Worm (Caenorhabditis elegans) whole organism, L4 larva: Measurements from ENCODE around the gene M199.7.

Source experiments
- T26A8.4 ChIP-seq: fragments of 200-800 bp; sonication (Bioruptor generic); IDR thresholded peaks from 2 replicates; pipeline ENCODE4 v1.3.6; 2022; ENCODE audit warnings: missing genetic modification characterization, missing compliant biosample characterization
- Y105C5A.15 ChIP-seq: fragments of 200-800 bp; sonication (Bioruptor generic); IDR thresholded peaks from 2 replicates; pipeline ENCODE4 v1.3.6; 2022; ENCODE audit warnings: missing genetic modification characterization, missing compliant biosample characterization
- Y48G9A.11 ChIP-seq: fragments of 200-800 bp; sonication (Bioruptor generic); IDR thresholded peaks from 2 replicates; pipeline ENCODE4 v1.3.6; 2022; ENCODE audit warnings: missing genetic modification reagents, missing genetic modification characterization, missing compliant biosample characterization
- Y5F2A.4 ChIP-seq: fragments of 200-800 bp; sonication (Bioruptor generic); optimal IDR thresholded peaks from 2 replicates; lab custom pipeline; 2018; ENCODE audit warnings: mild to moderate bottlenecking, missing genetic modification characterization, missing compliant biosample characterization
- ZK546.5 ChIP-seq, 2 experiments: sonication (generic microtip); optimal IDR thresholded peaks; 2 replicates each; lab custom pipeline; 2017; ENCODE audit warnings: missing biosample characterization in 2 of 2, missing genetic modification characterization in 2 of 2
- daf-16 ChIP-seq, 3 experiments: sonication (generic microtip); optimal IDR thresholded peaks; 2 replicates each; lab custom pipeline; 2016 to 2017; ENCODE audit warnings: missing genetic modification characterization in 3 of 3, missing genetic modification reagents in 3 of 3, mild to moderate bottlenecking in 2 of 3, missing compliant biosample characterization in 2 of 3, missing biosample characterization in 1 of 3, moderate library complexity in 1 of 3
- dmd-9 ChIP-seq: fragments of 200-800 bp; sonication (Bioruptor generic); IDR thresholded peaks from 2 replicates; pipeline ENCODE4 v1.3.6; 2022; ENCODE audit warnings: missing genetic modification reagents, missing genetic modification characterization, missing compliant biosample characterization
- dpl-1 ChIP-seq: fragments of 150-350 bp; optimal IDR thresholded peaks from 2 replicates; lab custom pipeline; 2014; ENCODE audit warnings: missing biosample characterization, missing genetic modification reagents, missing genetic modification characterization
- egl-43 ChIP-seq: fragments of 200-800 bp; sonication (Bioruptor generic); IDR thresholded peaks from 2 replicates; pipeline ENCODE4 v1.3.6; 2022; ENCODE audit warnings: missing genetic modification reagents, missing genetic modification characterization, missing compliant biosample characterization
- fkh-10 ChIP-seq: fragments of 150-350 bp; optimal IDR thresholded peaks from 2 replicates; lab custom pipeline; 2014; ENCODE audit warnings: missing biosample characterization, missing genetic modification reagents, missing genetic modification characterization
- hif-1 ChIP-seq, 2 experiments: sonication (generic microtip); optimal IDR thresholded peaks; 2 replicates each; lab custom pipeline; 2016 to 2017; ENCODE audit warnings: missing compliant biosample characterization in 2 of 2, missing genetic modification characterization in 2 of 2, missing genetic modification reagents in 2 of 2, missing genotype in 2 of 2, mild to moderate bottlenecking in 1 of 2
- hlh-11 ChIP-seq: fragments of 200-800 bp; sonication (Bioruptor generic); optimal IDR thresholded peaks from 2 replicates; lab custom pipeline; 2018; ENCODE audit warnings: mild to moderate bottlenecking, missing genetic modification characterization, missing compliant biosample characterization
- jun-1 ChIP-seq: fragments of 150-350 bp; optimal IDR thresholded peaks from 2 replicates; lab custom pipeline; 2014; ENCODE audit warnings: missing biosample characterization, missing genetic modification reagents, missing genetic modification characterization
- lim-7 ChIP-seq: fragments of 200-800 bp; sonication (Bioruptor generic); IDR thresholded peaks from 2 replicates; pipeline ENCODE4 v1.3.6; 2022; ENCODE audit warnings: missing genetic modification characterization, missing compliant biosample characterization
- lin-29 ChIP-seq: fragments of 200-800 bp; sonication (Bioruptor generic); IDR thresholded peaks from 2 replicates; pipeline ENCODE4 v1.3.6; 2022; ENCODE audit warnings: missing genetic modification reagents, missing genetic modification characterization, missing compliant biosample characterization
- mdl-1 ChIP-seq, 2 experiments: fragments of 150-350 bp in 1 of 2; sonication (generic microtip) in 1 of 2; optimal IDR thresholded peaks; 2 replicates each; lab custom pipeline; 2014 to 2017; ENCODE audit warnings: missing biosample characterization in 2 of 2, missing genetic modification characterization in 2 of 2
- mdt-29 ChIP-seq: fragments of 200-800 bp; sonication (Bioruptor generic); IDR thresholded peaks from 2 replicates; pipeline ENCODE4 v1.3.6; 2022; ENCODE audit warnings: missing genetic modification reagents, missing genetic modification characterization, missing compliant biosample characterization
- mep-1 ChIP-seq: fragments of 150-350 bp; sonication (generic microtip); optimal IDR thresholded peaks from 3 replicates; lab custom pipeline; 2014; ENCODE audit warnings: missing biosample characterization, missing genetic modification characterization
- mxl-3 ChIP-seq: fragments of 200-800 bp; sonication (Bioruptor generic); optimal IDR thresholded peaks from 2 replicates; lab custom pipeline; 2018; ENCODE audit warnings: mild to moderate bottlenecking, missing genetic modification characterization, missing compliant biosample characterization
- nhr-11 ChIP-seq: fragments of 150-350 bp; optimal IDR thresholded peaks from 2 replicates; lab custom pipeline; 2014; ENCODE audit warnings: missing biosample characterization, missing genetic modification characterization
- nhr-111 ChIP-seq: fragments of 200-800 bp; sonication (Bioruptor generic); optimal IDR thresholded peaks from 2 replicates; lab custom pipeline; 2018; ENCODE audit warnings: mild to moderate bottlenecking, missing genetic modification characterization, missing compliant biosample characterization
- nhr-41 ChIP-seq: fragments of 200-800 bp; sonication (Bioruptor generic); IDR thresholded peaks from 2 replicates; pipeline ENCODE4 v1.3.6; 2022; ENCODE audit warnings: missing genetic modification reagents, missing genetic modification characterization, missing compliant biosample characterization
- nhr-76 ChIP-seq: fragments of 150-350 bp; optimal IDR thresholded peaks from 2 replicates; lab custom pipeline; 2014; ENCODE audit warnings: missing biosample characterization, missing genetic modification characterization
- set-16 ChIP-seq: fragments of 200-800 bp; sonication (Bioruptor generic); IDR thresholded peaks from 2 replicates; pipeline ENCODE4 v1.3.6; 2022; ENCODE audit warnings: missing genetic modification reagents, missing genetic modification characterization, missing compliant biosample characterization
- snpc-1.2 ChIP-seq: fragments of 200-800 bp; sonication (Bioruptor generic); IDR thresholded peaks from 2 replicates; pipeline ENCODE4 v1.3.6; 2022; ENCODE audit warnings: missing genetic modification reagents, missing genetic modification characterization, missing compliant biosample characterization
- spr-3 ChIP-seq: fragments of 200-800 bp; sonication (Bioruptor generic); optimal IDR thresholded peaks from 2 replicates; lab custom pipeline; 2018; ENCODE audit warnings: mild to moderate bottlenecking, missing genetic modification characterization, missing compliant biosample characterization
- tag-97 ChIP-seq: fragments of 200-800 bp; sonication (Bioruptor generic); IDR thresholded peaks from 2 replicates; pipeline ENCODE4 v1.3.6; 2022; ENCODE audit warnings: missing genetic modification characterization, missing compliant biosample characterization
- tra-1 ChIP-seq: fragments of 200-800 bp; sonication (Bioruptor generic); IDR thresholded peaks from 2 replicates; pipeline ENCODE4 v1.3.6; 2022; ENCODE audit warnings: missing genetic modification reagents, missing genetic modification characterization, missing compliant biosample characterization
- unc-62 ChIP-seq, 3 experiments: fragments of 150-350 bp in 1 of 3; sonication (generic microtip); optimal IDR thresholded peaks in 2 of 3; peaks in 1 of 3; 1 replicate in 1 of 3; 2 replicates in 2 of 3; lab custom pipeline; 2014 to 2017; ENCODE audit warnings: missing biosample characterization in 3 of 3, missing genetic modification characterization in 3 of 3, missing genetic modification reagents in 3 of 3, missing genotype in 1 of 3
- ztf-7 ChIP-seq: fragments of 150-350 bp; optimal IDR thresholded peaks from 2 replicates; lab custom pipeline; 2014; ENCODE audit warnings: missing biosample characterization, missing genetic modification characterization

M199.7 gene

DNA sequence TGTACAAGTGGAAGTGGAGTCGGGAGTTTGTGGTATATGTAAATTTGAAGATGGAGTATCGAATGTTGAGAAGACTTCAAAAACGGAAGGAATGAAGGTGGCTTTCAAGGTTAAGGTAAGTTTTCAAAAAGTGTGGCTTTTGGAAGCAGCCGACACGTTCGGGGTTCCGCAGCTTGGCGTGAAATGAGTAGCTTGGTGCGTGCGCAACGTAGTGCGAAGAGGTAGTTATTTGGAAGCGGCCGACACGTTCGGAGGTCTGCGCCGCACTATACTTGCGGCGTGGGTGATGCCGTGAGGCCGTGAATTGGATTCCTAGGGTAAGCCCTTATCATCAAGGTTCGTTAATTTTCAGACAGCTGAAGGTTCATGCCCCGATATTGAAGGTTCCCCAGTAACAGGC, 2.2 kb upstream of the M199.7 start, which contains the start of gene clec-189:
Gene clec-189, plus strand, starts transcription at position 92 of the 400 bp plus-strand sequence.
- TF ChIP-seq set-16 (GFP tag; lab: Robert Waterston, UW) (0 out of 2 replicates have a peak, but pooled peaks have one; percentile 19), snpc-1.2 (peak; percentile 80), Y48G9A.11 (GFP tag; lab: Robert Waterston, UW) (no peak), dpl-1 (GFP tag; lab: Kevin White, UChicago) (no peak), nhr-11 (tag; lab: Kevin White, UChicago) (no peak), jun-1 (no peak)

DNA sequence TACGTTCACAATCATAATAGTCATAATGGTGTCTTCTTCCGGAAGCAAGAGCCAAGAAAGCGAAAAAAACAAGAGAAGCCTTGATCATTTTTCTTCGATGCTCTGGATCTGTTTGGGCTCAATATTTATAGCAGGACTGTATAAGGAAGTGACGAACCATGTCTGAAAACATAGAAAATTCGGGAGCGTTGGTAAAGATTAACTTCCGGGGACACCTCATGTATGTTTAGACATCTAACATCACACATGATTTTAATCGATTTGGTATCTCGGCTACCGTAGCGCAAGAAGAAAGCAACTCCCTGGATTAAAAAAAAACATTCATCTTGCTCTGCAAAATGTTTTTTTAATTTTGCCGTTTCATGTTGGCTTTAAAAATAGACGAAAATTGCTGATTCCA, 3.0 kb downstream of the M199.7 start, which contains the start of gene clec-190:
Gene clec-190, minus strand, starts transcription at position 101 of the 400 bp plus-strand sequence.
- TF ChIP-seq daf-16 (GFP tag; optimal IDR thresholded peaks at IDR 0.05; lab: Kevin White, UChicago) (no peak), daf-16 (tag; optimal IDR thresholded peaks at IDR 0.05; lab: Kevin White, UChicago) (no peak), lim-7 (GFP tag; lab: Robert Waterston, UW) (no peak), nhr-76 (tag; lab: Kevin White, UChicago) (no peak), unc-62 (GFP tag; optimal IDR thresholded peaks at IDR 0.05 in 1 of 2; lab: Kevin White, UChicago) (peak in 1 of 2 experiments; percentile 46), unc-62 (tag; optimal IDR thresholded peaks at IDR 0.05; lab: Kevin White, UChicago) (no peak)

DNA sequence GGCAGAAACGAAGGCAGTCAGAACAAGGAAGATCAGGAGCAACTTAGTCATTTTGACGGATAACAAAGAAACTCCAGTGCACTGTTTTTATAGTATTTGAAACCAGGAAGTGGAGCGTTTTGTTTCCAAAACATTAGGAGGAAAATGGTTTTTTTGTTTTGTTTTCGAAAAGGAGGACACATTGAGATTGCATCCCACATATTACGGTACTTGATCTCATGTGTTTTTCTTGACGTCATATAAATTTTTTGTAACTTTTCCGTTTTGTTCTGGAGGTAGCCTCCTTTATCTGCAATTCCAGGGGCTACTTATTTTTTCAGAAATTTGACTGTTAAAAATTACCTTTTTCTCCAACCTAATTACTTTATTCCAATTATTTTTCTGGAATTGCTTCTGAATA, 4.7 kb downstream of the M199.7 start, which contains the start of gene M199.9:
Gene M199.9, minus strand, starts transcription at position 101 of the 400 bp plus-strand sequence.
- TF ChIP-seq hif-1 (tag; optimal IDR thresholded peaks at IDR 0.05; lab: Kevin White, UChicago) (no peak), nhr-11 (tag; lab: Kevin White, UChicago) (no peak), mxl-3 (GFP tag; lab: Kevin White, UChicago) (no peak), ZK546.5 (tag; optimal IDR thresholded peaks at IDR 0.05; lab: Kevin White, UChicago) (no peak), tra-1 (GFP tag; lab: Robert Waterston, UW) (no peak), Y5F2A.4 (no peak), ztf-7 (tag; lab: Kevin White, UChicago) (no peak), egl-43 (GFP tag; lab: Robert Waterston, UW) (no peak), spr-3 (GFP tag; lab: Kevin White, UChicago) (no peak), fkh-10 (GFP tag; lab: Kevin White, UChicago) (no peak), T26A8.4 (GFP tag; lab: Robert Waterston, UW) (no peak), dmd-9 (no peak), lin-29 (GFP tag; lab: Robert Waterston, UW) (no peak), nhr-41 (GFP tag; lab: Robert Waterston, UW) (no peak)

DNA sequence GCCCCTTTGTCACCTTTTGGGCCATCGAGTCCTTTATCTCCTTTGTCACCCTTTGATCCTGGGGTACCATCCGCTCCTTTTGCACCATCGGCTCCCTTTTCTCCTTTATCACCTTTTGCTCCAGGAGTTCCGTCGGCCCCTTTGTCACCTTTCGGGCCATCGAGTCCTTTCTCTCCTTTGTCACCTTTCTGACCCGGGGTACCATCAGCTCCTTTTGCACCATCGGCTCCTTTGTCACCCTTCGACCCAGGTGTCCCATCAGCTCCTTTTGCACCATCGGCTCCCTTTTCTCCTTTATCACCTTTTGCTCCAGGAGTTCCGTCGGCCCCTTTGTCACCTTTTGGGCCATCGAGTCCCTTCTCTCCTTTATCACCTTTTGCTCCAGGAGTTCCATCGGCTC, 7.2 kb downstream of the M199.7 start:
- TF ChIP-seq set-16 (GFP tag; lab: Robert Waterston, UW) (peak; percentile 74), Y105C5A.15 (GFP tag; lab: Robert Waterston, UW) (0 out of 2 replicates have a peak, but pooled peaks have one; percentile 8)

DNA sequence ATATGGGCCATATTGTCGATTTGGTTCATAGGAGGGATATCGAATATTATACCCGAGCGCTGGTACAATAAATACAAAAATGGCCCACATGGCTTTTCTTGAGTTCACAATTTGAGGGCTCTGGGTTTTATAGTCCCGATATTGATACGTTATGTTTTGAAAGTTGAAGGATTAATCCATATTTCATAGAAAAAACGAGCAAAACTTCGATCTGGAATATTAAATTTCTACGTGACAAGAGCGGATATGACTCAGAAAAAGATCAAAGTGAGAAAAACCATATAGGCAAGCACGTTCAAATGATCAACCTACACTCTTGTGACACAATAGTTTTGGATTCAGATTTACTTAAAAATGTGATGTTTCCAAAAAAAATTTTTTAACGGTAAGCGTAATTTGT, 8.7 kb downstream of the M199.7 start, which contains the start of gene col-135:
Gene col-135, minus strand, starts transcription at position 101 of the 400 bp plus-strand sequence.
- TF ChIP-seq Y105C5A.15 (GFP tag; lab: Robert Waterston, UW) = no peak
- no peak for TF ChIP-seq nhr-111 (GFP tag; lab: Kevin White, UChicago)
- no peak for TF ChIP-seq tag-97
- no peak for TF ChIP-seq mdl-1 (tag; optimal IDR thresholded peaks at IDR 0.05; lab: Kevin White, UChicago)
- no peak for TF ChIP-seq hlh-11 (tag; lab: Kevin White, UChicago)
- TF ChIP-seq mdt-29 = no peak
- peak in 1 of 2 experiments; percentile 35 for TF ChIP-seq unc-62 (GFP tag; optimal IDR thresholded peaks at IDR 0.05 in 1 of 2; lab: Kevin White, UChicago)
- no peak for TF ChIP-seq unc-62 (tag; optimal IDR thresholded peaks at IDR 0.05; lab: Kevin White, UChicago)
- TF ChIP-seq lin-29 (GFP tag; lab: Robert Waterston, UW) = no peak
- TF ChIP-seq mep-1 (tag; lab: Kevin White, UChicago) = no peak
